Fruit fly (Drosophila melanogaster) ovary, adult (tissue): ENCODE data around the gene PIG-P.
A peak's percentile ranks its signal among the peaks of the same experiment; 100 is the strongest.

Source experiments
- CG17801 ChIP-seq: fragments of 200-800 bp; optimal IDR thresholded peaks from 2 replicates; lab custom pipeline; 2019; ENCODE audit warnings: missing biosample characterization, mild to moderate bottlenecking, missing genetic modification characterization, moderate library complexity; ENCODE audit not compliant: partially characterized antibody

Gene PIG-P

DNA sequence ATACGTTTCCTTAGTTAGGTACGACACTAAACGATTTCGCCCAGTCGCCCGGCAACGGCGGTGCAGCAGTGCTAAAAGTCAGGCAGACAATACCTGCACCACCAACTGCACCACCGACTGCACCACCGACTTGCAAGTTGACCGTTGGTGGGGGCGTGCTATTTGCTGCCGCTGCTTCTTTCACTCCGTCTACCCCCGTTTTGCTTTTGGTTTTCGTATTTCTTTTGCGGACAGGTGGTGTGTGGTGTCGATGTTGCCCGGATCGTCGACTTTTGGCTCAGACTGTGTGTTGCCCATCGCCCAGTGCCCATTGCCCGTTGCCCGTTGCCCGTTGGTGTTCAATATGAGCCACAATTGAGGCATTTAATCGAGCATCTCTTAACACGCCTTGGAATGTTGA is 6.7 kb upstream of the PIG-P start:
- no peak for TF ChIP-seq CG17801

DNA sequence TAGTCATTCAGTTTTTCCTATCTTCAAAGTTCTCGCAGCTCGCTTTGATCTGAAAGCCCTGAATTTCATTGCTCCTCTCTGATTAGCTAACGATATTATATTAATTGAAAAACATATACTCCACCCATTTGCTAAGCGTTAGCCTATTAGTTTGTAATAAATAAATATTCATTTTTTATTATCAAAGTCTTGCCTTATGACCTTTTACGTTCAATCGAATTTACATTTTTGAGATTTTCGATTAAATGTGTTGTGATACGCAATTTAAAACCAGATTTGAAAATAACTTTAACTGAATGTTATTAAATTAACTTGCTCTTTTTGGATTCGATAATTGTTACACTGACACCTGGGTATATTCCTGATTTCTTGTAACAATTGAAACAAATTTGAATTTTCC is 4.9 kb upstream of the PIG-P start, which contains the start of gene CG14551:
Gene CG14551, minus strand, starts transcription at position 101 of the 400 bp plus-strand sequence.
- no peak for TF ChIP-seq CG17801

DNA sequence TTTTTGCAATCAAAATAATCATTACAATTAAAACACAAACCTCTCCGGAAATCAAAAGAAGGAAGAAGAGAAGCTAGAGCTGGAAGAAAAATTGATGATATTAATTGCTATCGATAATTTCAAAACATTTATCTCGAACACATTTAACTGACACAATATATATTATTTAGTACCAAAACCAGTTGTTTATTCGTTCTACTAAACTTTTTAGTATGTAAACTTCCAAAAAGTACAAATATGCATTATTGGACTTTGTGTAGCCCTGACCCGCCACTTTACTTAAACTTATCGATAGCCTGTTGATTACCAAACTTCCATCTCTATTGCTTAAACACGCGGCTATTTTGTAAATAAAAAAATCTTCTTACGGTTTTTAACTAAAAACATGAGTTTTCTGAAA is 1.2 kb upstream of the PIG-P start, which contains the start of the genes RpL34a and Trmt61:
Gene RpL34a, minus strand, starts transcription at position 73 of the 400 bp plus-strand sequence.
Gene Trmt61, plus strand, starts transcription at position 302 of the 400 bp plus-strand sequence.
- peak; percentile 93 for TF ChIP-seq CG17801

DNA sequence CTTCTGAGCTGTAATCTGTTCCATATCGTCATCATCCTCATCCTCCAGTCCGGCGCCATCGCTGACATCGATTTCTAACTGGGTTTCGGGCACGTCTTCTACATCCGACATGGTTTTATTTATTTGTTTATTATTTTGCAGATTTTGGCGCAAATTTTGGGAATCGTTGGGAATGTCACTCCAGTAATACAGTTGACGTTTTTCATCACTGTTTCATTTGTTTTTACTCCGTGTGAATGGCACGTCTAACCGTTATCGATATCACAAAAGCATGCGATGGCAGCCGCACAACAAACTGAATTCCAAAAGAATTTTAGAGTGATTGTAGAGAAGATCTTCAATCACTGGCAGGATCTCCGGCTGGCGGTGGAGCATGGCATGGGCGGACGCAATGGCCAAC is 1.6 kb downstream of the PIG-P start, which contains the start of the genes Sld5 and CG14543:
Gene Sld5, minus strand, starts transcription at position 167 of the 400 bp plus-strand sequence.
Gene CG14543, plus strand, starts transcription at position 250 of the 400 bp plus-strand sequence.
- peak; percentile 8 for TF ChIP-seq CG17801

DNA sequence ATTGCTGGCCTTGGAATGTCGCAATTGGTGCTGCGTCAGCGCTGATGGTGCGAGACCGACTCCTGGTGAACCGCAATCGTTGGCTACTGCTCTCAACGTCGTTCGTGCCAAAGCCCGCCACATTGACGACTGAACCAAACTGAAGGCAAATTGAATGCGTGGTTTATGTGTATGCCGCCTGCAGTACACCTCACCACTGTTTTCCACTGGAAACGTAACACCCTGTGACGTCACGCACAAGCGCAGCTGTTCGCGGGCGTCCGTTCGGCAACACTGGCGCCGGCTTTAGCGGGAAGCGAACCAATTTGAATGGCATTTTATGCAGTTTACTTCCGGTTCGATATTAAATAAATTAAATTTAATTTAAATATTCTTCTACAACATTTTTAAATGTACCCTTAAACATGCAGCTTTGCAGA is 2.8 kb downstream of the PIG-P start, which contains the start of gene Cmpk:
Gene Cmpk, minus strand, starts transcription at position 225 of the 419 bp plus-strand sequence.
- TF ChIP-seq CG17801: peak; percentile 85

DNA sequence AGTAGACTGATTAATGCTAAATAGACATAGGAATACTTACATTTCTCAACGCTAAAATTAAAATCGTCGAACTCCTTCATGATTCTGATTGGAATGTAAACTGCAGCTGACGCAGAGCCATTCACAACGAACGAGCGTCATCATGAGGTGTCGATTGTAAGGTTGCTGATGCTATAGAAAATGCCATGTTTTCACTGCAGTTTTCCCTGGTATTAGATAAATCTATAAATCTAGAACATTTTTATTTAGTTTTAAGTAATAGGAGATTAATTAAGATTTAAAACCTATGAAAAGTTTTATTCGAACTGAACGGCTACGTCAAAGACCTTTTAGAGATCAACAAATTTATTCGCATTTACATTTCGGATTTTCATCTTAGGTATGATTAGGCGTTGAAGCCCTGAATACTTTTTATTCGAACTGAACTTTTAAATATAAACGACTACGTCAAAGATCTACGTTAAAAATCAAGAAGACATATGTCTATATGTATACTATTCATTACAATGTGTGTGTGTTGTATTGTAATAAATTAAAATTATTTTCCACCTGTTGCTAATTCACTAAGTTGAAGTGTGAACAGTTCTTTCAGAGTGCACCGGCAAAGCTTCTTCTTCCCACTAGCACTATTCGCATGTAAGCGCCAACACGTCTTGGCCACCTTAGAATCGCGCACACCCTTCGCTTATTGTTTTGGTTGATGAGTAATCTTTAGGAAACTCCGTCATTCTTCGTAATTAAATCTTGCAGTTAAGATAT is 5.7 kb downstream of the PIG-P start, which contains the start of the genes Exo84 and Vps2:
Gene Exo84, minus strand, starts transcription at position 108 of the 759 bp plus-strand sequence.
Gene Vps2, plus strand, starts transcription at position 672 of the 759 bp plus-strand sequence.
- TF ChIP-seq CG17801: no peak

DNA sequence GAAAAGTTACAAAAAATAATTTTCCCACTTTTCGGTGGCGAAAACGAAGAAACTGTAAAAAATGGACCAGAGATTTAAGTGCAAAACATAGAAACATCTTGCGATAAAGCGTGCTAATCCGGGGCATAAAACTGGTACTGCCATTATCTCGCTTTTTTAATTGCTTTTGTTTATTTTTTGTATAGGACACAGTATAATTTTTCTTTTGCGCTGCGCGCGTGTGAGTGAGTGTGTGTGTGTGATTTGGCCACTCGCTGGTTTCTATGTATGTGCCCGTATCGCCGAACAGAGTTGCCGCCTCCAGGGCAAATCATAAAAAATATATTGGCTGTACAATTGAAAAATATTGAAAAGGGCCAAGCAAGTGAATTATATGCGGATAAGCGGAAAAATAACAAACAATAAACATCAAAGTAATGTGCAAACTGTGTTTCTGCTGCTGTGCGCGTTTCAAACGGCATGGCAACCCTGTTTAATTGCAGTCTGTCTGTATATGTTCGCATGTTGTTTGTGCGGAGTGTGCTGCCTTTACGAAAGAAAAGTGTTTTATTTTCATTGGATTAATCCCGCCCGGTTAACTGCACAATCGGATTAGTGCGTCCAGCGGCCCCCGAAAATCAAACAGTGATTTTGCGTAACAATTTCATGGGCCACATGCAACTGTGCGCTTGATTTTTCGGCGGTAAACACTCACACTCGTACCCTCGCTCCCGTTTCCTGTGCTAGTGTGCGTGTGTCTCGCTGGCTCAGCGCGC is 15.7 kb downstream of the PIG-P start:
- peak; percentile 86 for TF ChIP-seq CG17801

DNA sequence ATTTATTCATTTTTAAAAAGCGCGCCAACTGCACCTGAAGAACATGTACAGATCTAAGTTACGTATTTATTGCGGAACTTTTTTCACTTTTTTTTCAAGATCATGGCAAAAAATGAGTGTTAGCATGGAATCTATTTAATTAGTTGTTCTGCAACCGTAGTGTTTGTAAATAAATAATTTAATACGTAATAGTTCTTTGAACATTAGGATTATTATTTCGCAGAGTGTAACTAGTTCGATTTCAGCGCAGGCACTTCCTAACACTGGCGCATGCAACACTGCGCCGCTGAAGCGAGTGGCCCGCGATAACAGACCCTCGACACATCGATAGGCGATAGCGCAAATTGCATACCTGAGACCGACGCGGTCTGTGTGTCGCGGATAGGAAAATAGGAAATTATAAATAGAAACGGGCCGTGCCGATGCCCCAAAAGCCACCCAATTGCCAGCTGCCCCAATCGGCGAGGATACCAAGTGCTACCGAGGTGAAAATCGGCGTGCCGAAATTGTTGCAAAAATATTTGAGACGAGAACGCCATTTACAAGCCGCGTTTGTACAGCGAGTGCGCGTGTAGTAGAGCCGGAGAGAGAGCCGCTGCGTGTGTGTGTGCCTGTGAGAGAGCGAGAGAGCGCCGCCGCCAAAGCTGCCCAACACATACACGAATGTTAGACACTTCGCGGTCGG is 16.5 kb downstream of the PIG-P start, which contains the start of gene gro:
Gene gro, plus strand, starts transcription at position 320 of the 685 bp plus-strand sequence.
- TF ChIP-seq CG17801: no peak

DNA sequence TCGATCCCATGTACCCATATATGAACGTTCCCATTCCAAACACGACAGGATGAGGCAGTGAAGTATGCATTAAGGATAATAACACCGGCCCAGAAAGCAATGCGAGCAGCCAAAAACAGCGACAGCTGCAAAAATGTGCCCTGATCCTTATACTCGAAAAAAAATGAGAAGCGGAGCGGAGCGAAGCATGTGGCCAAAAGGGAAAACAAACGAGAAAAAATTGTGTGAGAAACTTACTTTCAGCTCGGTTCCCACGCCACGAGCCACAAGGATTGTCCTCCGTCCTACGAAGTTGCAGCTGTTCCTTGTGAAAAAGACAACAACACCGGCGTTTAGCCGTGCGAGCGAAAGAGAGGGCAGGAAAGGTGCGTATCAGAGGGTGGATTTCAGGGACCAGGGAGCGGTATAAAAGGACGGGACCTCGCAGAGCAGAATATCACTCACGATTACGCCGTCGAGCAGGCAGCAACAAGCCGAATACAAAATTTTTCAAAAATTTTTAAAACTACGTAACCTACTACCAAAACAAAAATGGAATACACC is 18.2 kb downstream of the PIG-P start:
- no peak for TF ChIP-seq CG17801

DNA sequence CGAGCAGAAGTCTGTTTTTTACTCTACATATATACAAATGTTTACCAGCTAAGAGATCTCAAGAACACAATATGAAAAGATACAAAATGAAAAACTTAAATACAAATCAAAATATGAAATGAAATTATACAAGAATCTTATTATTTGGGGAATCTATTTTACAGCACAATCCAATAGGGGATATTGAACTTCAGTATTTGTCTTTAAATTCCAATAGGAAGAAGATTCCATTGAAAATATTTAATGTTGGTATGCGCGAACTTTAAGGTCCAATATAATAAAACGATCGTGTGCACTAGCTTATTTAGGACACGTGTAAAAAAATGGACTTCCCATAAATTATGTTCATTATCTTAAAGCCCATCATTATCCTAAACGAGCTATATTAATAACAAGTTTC is 20.1 kb downstream of the PIG-P start:
- no peak for TF ChIP-seq CG17801

DNA sequence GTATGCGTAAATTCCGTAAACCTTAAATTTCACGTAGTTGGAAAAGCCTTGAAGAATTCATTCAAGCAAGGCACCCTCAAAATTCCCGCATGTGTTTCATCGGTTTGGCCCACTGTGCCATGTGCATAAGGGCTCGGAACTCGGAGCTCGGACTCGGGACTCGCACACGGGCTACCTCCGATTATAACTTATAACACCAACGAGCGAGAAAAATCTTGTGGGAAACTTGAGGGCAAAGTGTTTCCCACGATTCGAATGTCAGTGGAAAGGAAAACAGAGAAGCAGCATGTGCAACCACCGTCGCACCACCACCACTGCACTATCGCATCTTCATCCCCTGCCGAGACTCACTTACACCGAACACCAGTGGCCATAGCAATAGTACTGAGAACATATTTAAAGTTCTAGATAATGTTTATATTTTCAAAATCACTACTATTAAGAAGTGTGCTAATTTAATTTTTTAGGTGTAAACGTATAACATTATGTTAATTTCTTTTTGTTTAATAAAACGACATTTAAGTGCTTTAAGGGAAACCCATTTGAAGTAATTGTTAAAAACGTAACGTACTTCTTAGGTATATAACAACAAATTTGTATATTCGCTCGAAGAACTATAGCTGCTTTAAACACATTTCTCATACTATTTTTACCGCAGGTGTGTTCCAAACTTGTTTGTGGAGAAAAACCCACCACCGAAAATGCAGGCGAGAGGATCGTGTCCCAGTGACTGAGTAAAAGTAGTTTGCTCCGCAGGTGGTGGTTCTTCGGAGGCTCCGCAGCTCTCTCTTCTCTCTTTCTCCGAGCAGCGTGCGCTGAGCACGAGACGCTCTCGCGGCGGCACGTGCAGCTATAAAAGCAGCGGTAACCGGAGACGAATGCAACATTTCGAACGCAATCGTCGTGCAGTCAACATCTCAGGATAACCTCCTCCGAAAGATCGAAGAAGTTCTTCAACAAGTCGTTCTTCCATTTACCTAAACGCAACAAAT is 21.6 kb downstream of the PIG-P start:
- TF ChIP-seq CG17801: no peak

DNA sequence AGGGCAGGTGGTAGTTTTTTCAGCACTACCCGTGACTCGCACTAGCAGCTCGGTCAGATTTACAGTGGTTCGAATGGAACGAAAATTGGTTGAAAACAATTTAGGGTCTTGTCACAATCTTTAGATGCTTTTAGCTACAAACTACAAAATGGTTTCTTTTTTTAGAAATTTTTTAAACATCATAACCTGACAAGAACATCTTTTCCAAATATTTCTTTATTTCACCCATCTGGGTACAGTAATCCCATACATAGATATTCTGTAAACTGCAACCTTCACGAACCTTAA is 22.7 kb downstream of the PIG-P start:
- TF ChIP-seq CG17801: no peak

DNA sequence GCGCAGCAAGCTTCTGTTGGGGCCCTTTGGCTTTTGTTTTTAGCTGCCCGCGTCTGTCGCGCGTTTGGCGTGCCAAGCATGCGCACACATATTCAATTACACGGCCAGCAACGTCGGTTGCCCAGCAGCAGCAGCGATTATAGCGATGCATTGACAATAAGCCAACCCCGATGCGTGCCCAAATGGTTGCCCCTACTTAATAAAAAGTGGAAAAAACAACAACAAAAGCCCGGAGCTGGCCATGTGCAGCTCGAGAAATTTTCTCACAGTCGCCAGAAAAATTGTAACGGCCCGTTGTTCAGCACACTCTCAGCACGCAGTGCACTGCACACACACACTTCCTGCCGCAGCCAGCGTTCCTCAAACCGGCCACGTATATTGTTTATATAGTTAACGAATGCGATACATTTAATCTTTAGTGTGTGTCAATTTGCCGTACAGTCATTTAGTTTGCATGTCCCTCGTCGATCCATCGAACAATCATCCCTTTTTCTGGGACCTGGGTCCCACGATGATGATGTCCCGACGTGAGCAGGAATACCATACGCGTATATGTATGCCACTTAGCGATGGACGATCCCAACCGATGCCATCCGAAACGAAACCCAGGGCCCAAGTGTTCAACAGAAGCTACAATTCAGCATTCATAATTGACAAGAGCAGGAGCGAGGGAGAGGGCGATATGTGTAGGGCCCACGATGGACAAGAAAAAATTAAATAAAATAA is 23.2 kb downstream of the PIG-P start:
- no peak for TF ChIP-seq CG17801

DNA sequence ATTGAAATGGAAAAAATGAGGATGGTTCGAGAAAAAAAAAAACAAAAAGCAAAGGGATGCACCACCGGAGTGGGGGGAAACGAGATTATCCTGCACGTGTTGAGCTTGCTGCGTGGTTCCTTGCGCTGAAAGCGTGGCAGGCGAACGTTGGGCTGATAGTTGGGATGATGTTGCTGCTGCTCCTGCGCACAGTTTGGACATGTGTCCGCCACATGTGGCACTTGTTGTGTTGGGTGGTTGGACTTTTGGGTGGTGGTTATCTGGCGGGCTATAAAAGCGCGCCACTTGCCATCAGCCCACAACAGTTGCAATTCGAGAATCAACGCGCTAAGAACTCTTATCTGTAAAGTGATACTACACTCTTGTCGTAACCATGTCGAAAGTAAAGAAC is 25.4 kb downstream of the PIG-P start:
- no peak for TF ChIP-seq CG17801
